Fruit fly (Drosophila melanogaster): Measurements from ENCODE around the gene Hexim.

dm6 chr3R:14706860-14707259, 47.6 kb downstream of the Hexim start:
- TF ChIP-seq CG9948 (tag; optimal IDR thresholded peaks at IDR 0.05) = no peak
- TF ChIP-seq CG34367 (tag; optimal IDR thresholded peaks at IDR 0.05) = no peak
- peak; percentile 56 for TF ChIP-seq Pif1A (GFP tag; optimal IDR thresholded peaks at IDR 0.05)
- TF ChIP-seq CG10348 (GFP tag; IDR thresholded peaks at IDR 0.05) = peak; percentile 29; the same call in 1 of the 2 replicates
- peak; percentile 10 for TF ChIP-seq CG17806 (tag; optimal IDR thresholded peaks at IDR 0.05)
- peak; percentile 87 for TF ChIP-seq CG4496 (GFP tag; IDR thresholded peaks at IDR 0.05)
